Fruit fly (Drosophila melanogaster) whole organism, wandering third instar larva: Measurements from ENCODE around the gene dpr19.

Source experiments
- Abd-B ChIP-seq: fragments of >200 bp; optimal IDR thresholded peaks from 2 replicates; lab custom pipeline; 2017; ENCODE audit warnings: missing biosample characterization, missing genetic modification characterization
- CG32264 ChIP-seq: fragments of 200-800 bp; sonication (Bioruptor generic); optimal IDR thresholded peaks from 2 replicates; lab custom pipeline; 2016; ENCODE audit warnings: missing biosample characterization, missing genetic modification characterization
- CrebA ChIP-seq: fragments of 200-800 bp; sonication (Bioruptor generic); optimal IDR thresholded peaks from 2 replicates; lab custom pipeline; 2016; ENCODE audit warnings: missing biosample characterization, mild to moderate bottlenecking, missing genetic modification characterization, borderline replicate concordance
- Dif ChIP-seq: fragments of 200-275, 200-300 bp; sonication (Bioruptor generic); optimal IDR thresholded peaks from 2 replicates; lab custom pipeline; 2018; ENCODE audit warnings: missing biosample characterization, missing genetic modification characterization; ENCODE audit not compliant: partially characterized antibody
- GATAd ChIP-seq: sonication (Bioruptor generic); optimal IDR thresholded peaks from 2 replicates; lab custom pipeline; 2016; ENCODE audit warnings: missing biosample characterization, missing genetic modification characterization
- Hnf4 ChIP-seq: fragments of 200-800 bp; sonication (Bioruptor generic); optimal IDR thresholded peaks from 2 replicates; lab custom pipeline; 2016; ENCODE audit warnings: missing biosample characterization, mild to moderate bottlenecking, missing genetic modification characterization
- Hr78 ChIP-seq: fragments of >200 bp; optimal IDR thresholded peaks from 2 replicates; lab custom pipeline; 2017; ENCODE audit warnings: missing biosample characterization, missing genetic modification characterization
- Jra ChIP-seq: sonication (Bioruptor generic); optimal IDR thresholded peaks from 2 replicates; lab custom pipeline; 2016; ENCODE audit warnings: missing biosample characterization, missing genetic modification characterization
- Mio ChIP-seq: sonication (Bioruptor generic); optimal IDR thresholded peaks from 2 replicates; lab custom pipeline; 2016; ENCODE audit warnings: missing biosample characterization, missing genetic modification characterization
- N ChIP-seq: fragments of >200 bp; optimal IDR thresholded peaks from 2 replicates; lab custom pipeline; 2018; ENCODE audit warnings: missing biosample characterization, missing external identifiers, missing genetic modification characterization
- OdsH ChIP-seq: fragments of 200-800 bp; sonication (Bioruptor generic); optimal IDR thresholded peaks from 2 replicates; lab custom pipeline; 2016; ENCODE audit warnings: missing biosample characterization, mild to moderate bottlenecking, missing genetic modification characterization
- Rel ChIP-seq, 2 experiments: fragments of 200-800 bp; sonication (Bioruptor generic) in 1 of 2; optimal IDR thresholded peaks; 2 replicates in 1 of 2; 3 replicates in 1 of 2; lab custom pipeline; 2016 to 2019; ENCODE audit warnings: mild to moderate bottlenecking in 2 of 2, missing biosample characterization in 2 of 2, missing genetic modification characterization in 2 of 2, moderate library complexity in 1 of 2
- Sp1 ChIP-seq: fragments of 200-800 bp; sonication (Bioruptor generic); optimal IDR thresholded peaks from 3 replicates; lab custom pipeline; 2019; ENCODE audit warnings: missing biosample characterization, mild to moderate bottlenecking, missing genetic modification characterization, moderate library complexity
- br ChIP-seq: fragments of 200-800 bp; sonication (Bioruptor generic); optimal IDR thresholded peaks from 2 replicates; lab custom pipeline; 2016; ENCODE audit warnings: missing biosample characterization, missing genetic modification characterization
- brk ChIP-seq: fragments of 200-800 bp; sonication (Bioruptor generic); optimal IDR thresholded peaks from 2 replicates; lab custom pipeline; 2016; ENCODE audit warnings: missing biosample characterization, mild to moderate bottlenecking, missing genetic modification characterization
- dl ChIP-seq, 2 experiments: fragments of 175-275, 200-275 bp in 1 of 2; fragments of 200-275 bp in 1 of 2; sonication (Bioruptor generic); optimal IDR thresholded peaks; lab custom pipeline; 2018; ENCODE audit warnings: mild to moderate bottlenecking in 2 of 2, missing biosample characterization in 2 of 2, missing genetic modification characterization in 2 of 2, moderate library complexity in 2 of 2; ENCODE audit not compliant: partially characterized antibody in 2 of 2, insufficient read depth in 1 of 2
- dmrt93B ChIP-seq: fragments of 200-800 bp; sonication (Bioruptor generic); optimal IDR thresholded peaks from 2 replicates; lab custom pipeline; 2018; ENCODE audit warnings: missing biosample characterization, mild to moderate bottlenecking, missing genetic modification characterization
- dsf ChIP-seq: sonication (Bioruptor generic); optimal IDR thresholded peaks from 2 replicates; lab custom pipeline; 2016; ENCODE audit warnings: missing biosample characterization, missing genetic modification characterization, borderline replicate concordance
- ey ChIP-seq: fragments of 200-800 bp; sonication (Bioruptor generic); optimal IDR thresholded peaks from 2 replicates; lab custom pipeline; 2016; ENCODE audit warnings: missing biosample characterization, missing genetic modification characterization
- fru ChIP-seq: fragments of 200-800 bp; sonication (Bioruptor generic); optimal IDR thresholded peaks from 3 replicates; lab custom pipeline; 2016; ENCODE audit warnings: missing biosample characterization, mild to moderate bottlenecking, missing genetic modification characterization
- h ChIP-seq: fragments of 200-800 bp; sonication (Bioruptor generic); optimal IDR thresholded peaks from 3 replicates; lab custom pipeline; 2016; ENCODE audit warnings: missing biosample characterization, mild to moderate bottlenecking, missing genetic modification characterization
- jim ChIP-seq: fragments of 175-275, 200-325 bp; sonication (Bioruptor generic); optimal IDR thresholded peaks from 2 replicates; lab custom pipeline; 2016; ENCODE audit warnings: missing biosample characterization, mild to moderate bottlenecking, missing genetic modification characterization
- lola ChIP-seq: fragments of >200 bp; optimal IDR thresholded peaks from 2 replicates; lab custom pipeline; 2017; ENCODE audit warnings: missing biosample characterization, missing genetic modification characterization
- psq ChIP-seq: fragments of 200-800 bp; sonication (Bioruptor generic); optimal IDR thresholded peaks from 3 replicates; lab custom pipeline; 2017; ENCODE audit warnings: missing biosample characterization, mild to moderate bottlenecking, missing genetic modification characterization, moderate library complexity
- rgr ChIP-seq: fragments of 200-800 bp; sonication (Bioruptor generic); optimal IDR thresholded peaks from 3 replicates; lab custom pipeline; 2016; ENCODE audit warnings: missing biosample characterization, mild to moderate bottlenecking, missing genetic modification characterization
- sage ChIP-seq: fragments of 200-800 bp; sonication (Bioruptor generic); optimal IDR thresholded peaks from 2 replicates; lab custom pipeline; 2016; ENCODE audit warnings: missing biosample characterization, mild to moderate bottlenecking, missing genetic modification characterization
- sv ChIP-seq: fragments of 200-800 bp; sonication (Bioruptor generic); optimal IDR thresholded peaks from 3 replicates; lab custom pipeline; 2016; ENCODE audit warnings: missing biosample characterization, missing genetic modification characterization
- tai ChIP-seq: sonication (Bioruptor generic); optimal IDR thresholded peaks from 2 replicates; lab custom pipeline; 2016; ENCODE audit warnings: missing biosample characterization, missing genetic modification characterization
- usp ChIP-seq: fragments of >200 bp; optimal IDR thresholded peaks from 2 replicates; lab custom pipeline; 2017; ENCODE audit warnings: missing biosample characterization, missing genetic modification characterization
- woc ChIP-seq: sonication (Bioruptor generic); optimal IDR thresholded peaks from 2 replicates; lab custom pipeline; 2016; ENCODE audit warnings: missing biosample characterization, mild to moderate bottlenecking, missing genetic modification characterization

dpr19 gene

dm6 chr2L:10387869-10388726, 12.1 kb downstream of the dpr19 start, which contains the start of gene da (continued):
- peak; percentile 15 for TF ChIP-seq sv (GFP tag; lab: Kevin White, UChicago)
- peak; percentile 47 for TF ChIP-seq Sp1 (GFP tag; lab: Kevin White, UChicago)
- TF ChIP-seq dl (GFP tag; optimal IDR thresholded peaks at IDR 0.05; lab: Kevin White, UChicago; ENCODE audit: insufficient read depth in 1 of 2, partially characterized antibody in 2 of 2): no peak
- TF ChIP-seq N (GFP tag; lab: Kevin White, UChicago): peak; percentile 94
- no peak for TF ChIP-seq OdsH (GFP tag; lab: Kevin White, UChicago)
- peak; percentile 39 for TF ChIP-seq fru (GFP tag; lab: Kevin White, UChicago)

- TF ChIP-seq CG32264 (GFP tag; lab: Kevin White, UChicago): no peak
- TF ChIP-seq Dif: no peak
- no peak for TF ChIP-seq Hnf4
- TF ChIP-seq br (GFP tag; lab: Kevin White, UChicago): no peak
- no peak for TF ChIP-seq Rel (GFP tag; optimal IDR thresholded peaks at IDR 0.05; lab: Kevin White, UChicago)
- TF ChIP-seq Rel (tag; optimal IDR thresholded peaks at IDR 0.05; lab: Kevin White, UChicago): no peak
- no peak for TF ChIP-seq h
- TF ChIP-seq Sp1 (GFP tag; lab: Kevin White, UChicago): no peak
- no peak for TF ChIP-seq psq (GFP tag; lab: Kevin White, UChicago)
- TF ChIP-seq rgr (GFP tag; lab: Kevin White, UChicago): no peak
- no peak for TF ChIP-seq CrebA (GFP tag; lab: Kevin White, UChicago)
- no peak for TF ChIP-seq dl (GFP tag; optimal IDR thresholded peaks at IDR 0.05; lab: Kevin White, UChicago; ENCODE audit: insufficient read depth in 1 of 2, partially characterized antibody in 2 of 2)
- TF ChIP-seq sv (GFP tag; lab: Kevin White, UChicago): no peak
- no peak for TF ChIP-seq Abd-B
- TF ChIP-seq Hr78 (GFP tag; lab: Kevin White, UChicago): no peak
- no peak for TF ChIP-seq woc (GFP tag; lab: Kevin White, UChicago)
- no peak for TF ChIP-seq GATAd (GFP tag; lab: Kevin White, UChicago)
- TF ChIP-seq brk (GFP tag; lab: Kevin White, UChicago): no peak
Observed at dm6 chr2L:10393467-10393866, 17.5 kb downstream of the dpr19 start.

- TF ChIP-seq ey: no peak
- TF ChIP-seq tai: peak; percentile 31
Observed at dm6 chr2L:10395035-10395434, 19.1 kb downstream of the dpr19 start.

dm6 chr2L:10395642-10396487, 19.9 kb downstream of the dpr19 start, which contains the start of gene Mdh1:
TSS of gene Mdh1 (minus strand) at chr2L:10396332.
- TF ChIP-seq lola (GFP tag; lab: Kevin White, UChicago) (no peak), Mio (GFP tag; lab: Kevin White, UChicago) (no peak), brk (GFP tag; lab: Kevin White, UChicago) (peak; percentile 52), tai (no peak), dsf (no peak), Hnf4 (peak; percentile 10), dl (GFP tag; optimal IDR thresholded peaks at IDR 0.05; lab: Kevin White, UChicago; ENCODE audit: insufficient read depth in 1 of 2, partially characterized antibody in 2 of 2) (peak in 1 of 2 experiments; percentile 11), psq (GFP tag; lab: Kevin White, UChicago) (no peak), jim (GFP tag; lab: Kevin White, UChicago) (no peak), dmrt93B (GFP tag; lab: Kevin White, UChicago) (no peak), usp (GFP tag; lab: Kevin White, UChicago) (no peak), N (GFP tag; lab: Kevin White, UChicago) (no peak), Jra (GFP tag; lab: Kevin White, UChicago) (no peak), ey (no peak), sv (GFP tag; lab: Kevin White, UChicago) (no peak), sage (GFP tag; lab: Kevin White, UChicago) (peak; percentile 37), OdsH (GFP tag; lab: Kevin White, UChicago) (peak; percentile 14), woc (GFP tag; lab: Kevin White, UChicago) (peak; percentile 6), br (GFP tag; lab: Kevin White, UChicago) (no peak), CrebA (GFP tag; lab: Kevin White, UChicago) (no peak), rgr (GFP tag; lab: Kevin White, UChicago) (peak; percentile 13), h (no peak), CG32264 (GFP tag; lab: Kevin White, UChicago) (no peak)
- TF ChIP-seq, all 38 proteins: peak for 7
